Worm (Caenorhabditis elegans) whole organism, late embryonic: ENCODE results near the gene Y17D7B.4.

Experiments
- F13H6.1 ChIP-seq: sonication (generic microtip); optimal IDR thresholded peaks from 2 replicates; lab custom pipeline; 2016; ENCODE audit warnings: missing genetic modification characterization, missing compliant biosample characterization
- ceh-2 ChIP-seq: sonication (generic microtip); optimal IDR thresholded peaks from 2 replicates; lab custom pipeline; 2016; ENCODE audit warnings: missing genotype, missing genetic modification characterization, missing compliant biosample characterization
- ceh-48 ChIP-seq: sonication (generic microtip); optimal IDR thresholded peaks from 2 replicates; lab custom pipeline; 2016; ENCODE audit warnings: missing genetic modification characterization, inconsistent platforms, missing compliant biosample characterization
- ceh-9 ChIP-seq: sonication (generic microtip); optimal IDR thresholded peaks from 2 replicates; lab custom pipeline; 2016; ENCODE audit warnings: mild to moderate bottlenecking, missing genetic modification characterization, inconsistent platforms, missing compliant biosample characterization
- dve-1 ChIP-seq: sonication (generic microtip); optimal IDR thresholded peaks from 2 replicates; lab custom pipeline; 2017; ENCODE audit warnings: antibody characterized with exemption, mild to moderate bottlenecking, missing genetic modification characterization, missing compliant biosample characterization
- ets-4 ChIP-seq: sonication (generic microtip); optimal IDR thresholded peaks from 2 replicates; lab custom pipeline; 2016; ENCODE audit warnings: missing genetic modification characterization, missing compliant biosample characterization
- nfya-1 ChIP-seq: sonication (generic microtip); optimal IDR thresholded peaks from 2 replicates; lab custom pipeline; 2017; ENCODE audit warnings: missing genetic modification characterization, mild to moderate bottlenecking, missing compliant biosample characterization, antibody characterized with exemption, moderate library complexity
- npax-4 ChIP-seq: sonication (generic microtip); optimal IDR thresholded peaks from 2 replicates; lab custom pipeline; 2016; ENCODE audit warnings: missing genetic modification characterization, missing compliant biosample characterization
- pha-4 ChIP-seq: fragments of 150-350 bp; optimal IDR thresholded peaks from 2 replicates; lab custom pipeline; 2018; ENCODE audit warnings: missing biosample characterization, missing genetic modification reagents, missing genetic modification characterization
- unc-55 ChIP-seq: sonication (generic microtip); optimal IDR thresholded peaks from 2 replicates; lab custom pipeline; 2017; ENCODE audit warnings: missing biosample characterization, missing genetic modification reagents, missing genetic modification characterization

DNA sequence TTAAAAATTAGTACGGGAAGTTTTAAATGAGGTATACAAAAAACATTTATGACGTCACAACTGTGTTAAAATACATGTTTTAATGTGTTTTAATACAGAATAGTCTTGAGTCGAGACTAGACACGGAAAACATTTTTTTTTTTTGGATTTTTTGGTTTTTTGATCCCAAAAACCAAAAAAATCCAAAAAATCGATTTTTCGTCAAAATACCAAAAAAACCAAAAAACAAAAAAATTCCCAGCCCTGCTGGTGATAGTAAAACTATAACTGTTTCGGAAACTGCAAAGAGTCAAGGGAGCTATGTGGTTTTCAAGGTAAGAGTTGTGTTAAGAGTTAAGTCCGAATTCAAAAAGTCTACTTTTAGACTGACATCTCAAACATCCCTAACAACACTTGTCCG is 15.4 kb downstream of the Y17D7B.4 start, which contains the start of gene F11D11.4:
- TF ChIP-seq nfya-1 (tag; lab: Kevin White, UChicago) (no peak), ceh-48 (no peak), ceh-9 (tag; lab: Kevin White, UChicago) (no peak), pha-4 (tag; lab: Kevin White, UChicago) (no peak), F13H6.1 (tag; lab: Kevin White, UChicago) (no peak), unc-55 (GFP tag; lab: Kevin White, UChicago) (no peak), ets-4 (tag; lab: Kevin White, UChicago) (no peak), npax-4 (tag; lab: Kevin White, UChicago) (no peak), dve-1 (tag; lab: Kevin White, UChicago) (no peak), ceh-2 (tag; lab: Kevin White, UChicago) (no peak)
